Fruit fly (Drosophila melanogaster) whole organism, embryonic: ENCODE data around the gene Etl1.

Experiments used
- ATbp ChIP-seq: fragments of 200-800 bp; sonication (Bioruptor generic); optimal IDR thresholded peaks from 2 replicates; lab custom pipeline; 2017; ENCODE audit warnings: missing biosample characterization, mild to moderate bottlenecking, missing genetic modification characterization, missing genetic modification reagents
- CG10366 ChIP-seq: fragments of 200-800 bp; sonication (Bioruptor generic); IDR thresholded peaks from 2 replicates; pipeline ENCODE4 v1.3.6; 2022; ENCODE audit warnings: missing biosample characterization, missing genetic modification characterization
- CG11456 ChIP-seq: fragments of 200-800 bp; sonication (Bioruptor generic); IDR thresholded peaks from 3 replicates; pipeline ENCODE4 v1.3.6; 2022; ENCODE audit warnings: missing biosample characterization, missing genetic modification characterization
- CG11723 ChIP-seq: fragments of 200-800 bp; sonication (Bioruptor generic); optimal IDR thresholded peaks from 2 replicates; lab custom pipeline; 2017; ENCODE audit warnings: missing biosample characterization, mild to moderate bottlenecking, missing genetic modification characterization
- CG13287 ChIP-seq: fragments of 200-800 bp; sonication (Bioruptor generic); IDR thresholded peaks from 2 replicates; pipeline ENCODE4 v1.3.6; 2022; ENCODE audit warnings: missing biosample characterization, missing genetic modification characterization; ENCODE audit not compliant: partially characterized antibody
- CG14667 ChIP-seq: fragments of 200-800 bp; sonication (Bioruptor generic); IDR thresholded peaks from 2 replicates; pipeline ENCODE4 v1.3.6; 2022; ENCODE audit warnings: missing biosample characterization, missing genetic modification characterization
- CG15011 ChIP-seq: fragments of 200-800 bp; sonication (Bioruptor generic); optimal IDR thresholded peaks from 3 replicates; lab custom pipeline; 2018; ENCODE audit warnings: missing biosample characterization, mild to moderate bottlenecking, missing genetic modification characterization
- CG1529 ChIP-seq: fragments of 200-800 bp; sonication (Bioruptor generic); optimal IDR thresholded peaks from 3 replicates; lab custom pipeline; 2018; ENCODE audit warnings: missing biosample characterization, missing genetic modification characterization
- CG17359 ChIP-seq: fragments of 200-800 bp; sonication (Bioruptor generic); optimal IDR thresholded peaks from 3 replicates; lab custom pipeline; 2018; ENCODE audit warnings: missing biosample characterization, mild to moderate bottlenecking, missing genetic modification characterization, moderate library complexity
- CG18262 ChIP-seq: fragments of 200-800 bp; optimal IDR thresholded peaks from 3 replicates; lab custom pipeline; 2019; ENCODE audit warnings: missing biosample characterization, mild to moderate bottlenecking, missing genetic modification characterization, moderate library complexity
- CG2202 ChIP-seq: fragments of 200-800 bp; sonication (Bioruptor generic); optimal IDR thresholded peaks from 2 replicates; lab custom pipeline; 2018; ENCODE audit warnings: missing biosample characterization, mild to moderate bottlenecking, missing genetic modification characterization
- CG30431 ChIP-seq: fragments of 200-800 bp; sonication (Bioruptor generic); optimal IDR thresholded peaks from 2 replicates; lab custom pipeline; 2017; ENCODE audit warnings: missing biosample characterization, missing genetic modification characterization
- CG5180 ChIP-seq: fragments of 200-800 bp; sonication (Bioruptor generic); optimal IDR thresholded peaks from 3 replicates; lab custom pipeline; 2017; ENCODE audit warnings: missing biosample characterization, missing genetic modification characterization, mild to moderate bottlenecking, moderate library complexity, missing genetic modification reagents
- CG6254 ChIP-seq: fragments of 200-800 bp; sonication (Bioruptor generic); optimal IDR thresholded peaks from 3 replicates; lab custom pipeline; 2017; ENCODE audit warnings: mild to moderate bottlenecking, missing biosample characterization, missing genetic modification reagents, missing genetic modification characterization
- CG6765 ChIP-seq: fragments of 200-800 bp; sonication (Bioruptor generic); optimal IDR thresholded peaks from 3 replicates; lab custom pipeline; 2017; ENCODE audit warnings: missing biosample characterization, mild to moderate bottlenecking, missing genetic modification characterization
- CG6854 ChIP-seq: fragments of 200-800 bp; sonication (Bioruptor generic); optimal IDR thresholded peaks from 3 replicates; lab custom pipeline; 2017; ENCODE audit warnings: missing biosample characterization, mild to moderate bottlenecking, missing genetic modification characterization
- CG7839 ChIP-seq: fragments of 200-800 bp; sonication (Bioruptor generic); optimal IDR thresholded peaks from 3 replicates; lab custom pipeline; 2018; ENCODE audit warnings: missing biosample characterization, mild to moderate bottlenecking, missing genetic modification characterization, moderate library complexity
- CG9437 ChIP-seq: fragments of 200-800 bp; sonication (Bioruptor generic); optimal IDR thresholded peaks from 2 replicates; lab custom pipeline; 2018; ENCODE audit warnings: missing biosample characterization, mild to moderate bottlenecking, missing genetic modification characterization
- CHES-1-like ChIP-seq: fragments of 200-800 bp; sonication (Bioruptor generic); optimal IDR thresholded peaks from 2 replicates; lab custom pipeline; 2016; ENCODE audit warnings: missing biosample characterization, missing genetic modification characterization
- Dad ChIP-seq: fragments of 200-800 bp; sonication (Bioruptor generic); optimal IDR thresholded peaks from 3 replicates; lab custom pipeline; 2016; ENCODE audit warnings: missing biosample characterization, missing genetic modification characterization
- Dp ChIP-seq: fragments of 200-800 bp; sonication (Bioruptor generic); optimal IDR thresholded peaks from 2 replicates; lab custom pipeline; 2018; ENCODE audit warnings: missing biosample characterization, mild to moderate bottlenecking, missing genetic modification characterization, moderate library complexity
- Drgx ChIP-seq: fragments of 200-800 bp; sonication (Bioruptor generic); IDR thresholded peaks from 2 replicates; pipeline ENCODE4 v1.3.6; 2022; ENCODE audit warnings: missing biosample characterization, missing genetic modification characterization
- Elba2 ChIP-seq: fragments of 200-800 bp; sonication (Bioruptor generic); optimal IDR thresholded peaks from 3 replicates; lab custom pipeline; 2016; ENCODE audit warnings: missing biosample characterization, missing genetic modification characterization
- Gug ChIP-seq: fragments of 200-800 bp; sonication (Bioruptor generic); IDR thresholded peaks from 4 replicates; pipeline ENCODE4 v1.3.6; 2022; ENCODE audit warnings: missing biosample characterization, missing genetic modification characterization
- Kr ChIP-seq: fragments of 200-800 bp; sonication (Bioruptor generic); optimal IDR thresholded peaks from 2 replicates; lab custom pipeline; 2017; ENCODE audit warnings: missing biosample characterization, mild to moderate bottlenecking, missing genetic modification characterization
- MESR4 ChIP-seq: fragments of 200-800 bp; sonication (Bioruptor generic); optimal IDR thresholded peaks from 2 replicates; lab custom pipeline; 2018; ENCODE audit warnings: missing biosample characterization, mild to moderate bottlenecking, missing genetic modification characterization, moderate library complexity
- Max ChIP-seq: fragments of 200-800 bp; sonication (Bioruptor generic); optimal IDR thresholded peaks from 2 replicates; lab custom pipeline; 2016; ENCODE audit warnings: missing biosample characterization, mild to moderate bottlenecking, missing genetic modification characterization
- Opbp ChIP-seq: fragments of 200-800 bp; sonication (Bioruptor generic); IDR thresholded peaks from 3 replicates; pipeline ENCODE4 v1.3.6; 2022; ENCODE audit warnings: missing biosample characterization, missing genetic modification characterization; ENCODE audit not compliant: partially characterized antibody
- Rx ChIP-seq: fragments of 200-800 bp; sonication (Bioruptor generic); IDR thresholded peaks from 2 replicates; pipeline ENCODE4 v1.3.6; 2022; ENCODE audit warnings: missing biosample characterization, missing genetic modification characterization
- abd-A ChIP-seq: fragments of 200-800 bp; sonication (Bioruptor generic); optimal IDR thresholded peaks from 3 replicates; lab custom pipeline; 2019; ENCODE audit warnings: missing biosample characterization, mild to moderate bottlenecking, missing genetic modification characterization, moderate library complexity
- ara ChIP-seq: fragments of 200-800 bp; sonication (Bioruptor generic); IDR thresholded peaks from 2 replicates; pipeline ENCODE4 v1.3.6; 2022; ENCODE audit warnings: missing biosample characterization, missing genetic modification characterization
- bigmax ChIP-seq: fragments of 200-800 bp; sonication (Bioruptor generic); optimal IDR thresholded peaks from 2 replicates; lab custom pipeline; 2018; ENCODE audit warnings: missing biosample characterization, mild to moderate bottlenecking, missing genetic modification characterization
- btn ChIP-seq: fragments of 200-800 bp; sonication (Bioruptor generic); optimal IDR thresholded peaks from 2 replicates; lab custom pipeline; 2016; ENCODE audit warnings: missing biosample characterization, missing genetic modification characterization
- caup ChIP-seq: fragments of 200-800 bp; sonication (Bioruptor generic); optimal IDR thresholded peaks from 3 replicates; lab custom pipeline; 2017; ENCODE audit warnings: missing biosample characterization, mild to moderate bottlenecking, missing genetic modification characterization, moderate library complexity; ENCODE audit not compliant: severe bottlenecking
- crp ChIP-seq, 2 experiments: fragments of 200-800 bp; sonication (Bioruptor generic); optimal IDR thresholded peaks; 2 replicates in 1 of 2; 3 replicates in 1 of 2; lab custom pipeline; 2017; ENCODE audit warnings: missing biosample characterization in 2 of 2, missing genetic modification characterization in 2 of 2, mild to moderate bottlenecking in 1 of 2, moderate library complexity in 1 of 2
- dm ChIP-seq: fragments of 200-800 bp; sonication (Bioruptor generic); optimal IDR thresholded peaks from 3 replicates; lab custom pipeline; 2016; ENCODE audit warnings: missing biosample characterization, missing genetic modification characterization
- gcm2 ChIP-seq: fragments of 200-800 bp; sonication (Bioruptor generic); optimal IDR thresholded peaks from 2 replicates; lab custom pipeline; 2016; ENCODE audit warnings: missing biosample characterization, missing genetic modification characterization
- her ChIP-seq: fragments of 200-800 bp; sonication (Bioruptor generic); optimal IDR thresholded peaks from 2 replicates; lab custom pipeline; 2016; ENCODE audit warnings: missing biosample characterization, missing genetic modification characterization
- lilli ChIP-seq: fragments of 200-800 bp; sonication (Bioruptor generic); optimal IDR thresholded peaks from 3 replicates; lab custom pipeline; 2016; ENCODE audit warnings: missing biosample characterization, missing genetic modification characterization
- lov ChIP-seq, 2 experiments: fragments of 200-800 bp in 1 of 2; fragments of >200 bp in 1 of 2; sonication (Bioruptor generic) in 1 of 2; IDR thresholded peaks in 1 of 2; optimal IDR thresholded peaks in 1 of 2; 2 replicates in 1 of 2; 3 replicates in 1 of 2; pipeline versions ENCODE4 v1.3.6 to Lab custom; 2017 to 2022; ENCODE audit warnings: missing biosample characterization in 1 of 2, missing genetic modification characterization in 1 of 2
- luna ChIP-seq: fragments of 200-800 bp; sonication (Bioruptor generic); optimal IDR thresholded peaks from 2 replicates; lab custom pipeline; 2016; ENCODE audit warnings: missing biosample characterization, missing genetic modification characterization
- seq ChIP-seq: fragments of 200-800 bp; sonication (Bioruptor generic); IDR thresholded peaks from 2 replicates; pipeline ENCODE4 v1.3.6; 2022; ENCODE audit warnings: missing biosample characterization, missing genetic modification characterization
- slbo ChIP-seq: fragments of 200-800 bp; sonication (Bioruptor generic); IDR thresholded peaks from 2 replicates; pipeline ENCODE4 v1.3.6; 2022; ENCODE audit warnings: missing biosample characterization, missing genetic modification characterization
- sna ChIP-seq: fragments of 200-800 bp; sonication (Bioruptor generic); IDR thresholded peaks from 2 replicates; pipeline ENCODE4 v1.3.6; 2022; ENCODE audit warnings: missing biosample characterization, missing genetic modification characterization; ENCODE audit not compliant: partially characterized antibody
- sqz ChIP-seq: fragments of 200-800 bp; sonication (Bioruptor generic); optimal IDR thresholded peaks from 3 replicates; lab custom pipeline; 2018; ENCODE audit warnings: missing biosample characterization, mild to moderate bottlenecking, missing genetic modification characterization
- vnd ChIP-seq: fragments of 200-800 bp; sonication (Bioruptor generic); IDR thresholded peaks from 3 replicates; pipeline ENCODE4 v1.3.6; 2022; ENCODE audit warnings: missing biosample characterization, missing genetic modification characterization; ENCODE audit not compliant: partially characterized antibody

Etl1 gene

dm6 chr2L:9943521-9943920, 31.1 kb upstream of the Etl1 start (continued):
- peak; percentile 14 for TF ChIP-seq CG7839 (tag; lab: Kevin White, UChicago)
- TF ChIP-seq CG2202 (tag; lab: Kevin White, UChicago), result no peak
- TF ChIP-seq lilli (GFP tag; lab: Kevin White, UChicago), result peak; percentile 24

dm6 chr2L:9938631-9939256, 26.3 kb upstream of the Etl1 start, which contains the start of the genes Datp and CG4619:
Gene Datp, minus strand, starts transcription at chr2L:9938790.
Gene CG4619, plus strand, starts transcription at chr2L:9938863.
- no peak for TF ChIP-seq CG6765 (GFP tag; lab: Kevin White, UChicago)
- no peak; the same call in 3 of the 4 replicates for TF ChIP-seq Gug
- TF ChIP-seq CG11456 (GFP tag; lab: Robert Waterston, UW), result peak; percentile 74
- TF ChIP-seq Dad (GFP tag; lab: Kevin White, UChicago), result peak; percentile 50
- peak; percentile 93 for TF ChIP-seq CG9437 (GFP tag; lab: Kevin White, UChicago)
- TF ChIP-seq CG1529 (GFP tag; lab: Kevin White, UChicago), result no peak
- peak; percentile 26; the same call in 1 of the 2 replicates for TF ChIP-seq CG13287 (GFP tag; lab: Robert Waterston, UW)
- TF ChIP-seq btn (GFP tag; lab: Kevin White, UChicago), result no peak
- peak; percentile 71 for TF ChIP-seq slbo (GFP tag; lab: Robert Waterston, UW)
- peak in 1 of 2 experiments; percentile 87 for TF ChIP-seq crp (GFP tag; optimal IDR thresholded peaks at IDR 0.05; lab: Kevin White, UChicago)
- TF ChIP-seq Dp (GFP tag; lab: Kevin White, UChicago), result peak; percentile 17
- TF ChIP-seq dm (GFP tag; lab: Kevin White, UChicago), result peak; percentile 89
- no peak; the same call in 1 of the 2 replicates for TF ChIP-seq sna
- no peak for TF ChIP-seq CG17359
- TF ChIP-seq Kr (GFP tag; lab: Kevin White, UChicago), result no peak
- no peak for TF ChIP-seq luna (GFP tag; lab: Kevin White, UChicago)
- TF ChIP-seq Elba2 (GFP tag; lab: Kevin White, UChicago), result peak; percentile 61
- no peak for TF ChIP-seq seq (GFP tag; lab: Robert Waterston, UW)
- TF ChIP-seq CG6254 (GFP tag; lab: Kevin White, UChicago), result no peak
- peak; percentile 29 for TF ChIP-seq CHES-1-like (GFP tag; lab: Kevin White, UChicago)
- TF ChIP-seq Max (GFP tag; lab: Kevin White, UChicago), result peak; percentile 46
- no peak for TF ChIP-seq lov (optimal IDR thresholded peaks at IDR 0.05; lab: Kevin White, UChicago)
- peak; percentile 72; the same call in 1 of the 3 replicates for TF ChIP-seq lov (GFP tag; IDR thresholded peaks at IDR 0.05; lab: Robert Waterston, UW)
- TF ChIP-seq CG18262 (tag; lab: Kevin White, UChicago), result no peak
- TF ChIP-seq CG6854 (GFP tag; lab: Kevin White, UChicago), result no peak
- no peak for TF ChIP-seq ara (GFP tag; lab: Robert Waterston, UW)
- TF ChIP-seq CG7839 (tag; lab: Kevin White, UChicago), result no peak
- TF ChIP-seq MESR4 (GFP tag; lab: Kevin White, UChicago), result peak; percentile 68
- TF ChIP-seq gcm2 (GFP tag; lab: Kevin White, UChicago), result no peak
- no peak for TF ChIP-seq Rx (GFP tag; lab: Robert Waterston, UW)
- no peak for TF ChIP-seq CG11723 (GFP tag; lab: Kevin White, UChicago)
- TF ChIP-seq abd-A (tag; lab: Kevin White, UChicago), result no peak
- peak; percentile 54 for TF ChIP-seq caup
- no peak for TF ChIP-seq vnd (GFP tag; lab: Robert Waterston, UW)
- TF ChIP-seq CG10366, result no peak
- TF ChIP-seq Opbp (GFP tag; lab: Robert Waterston, UW), result no peak
- TF ChIP-seq sqz, result no peak
- peak; percentile 54 for TF ChIP-seq her (GFP tag; lab: Kevin White, UChicago)
- TF ChIP-seq CG14667, result no peak
- no peak for TF ChIP-seq bigmax (GFP tag; lab: Kevin White, UChicago)
- TF ChIP-seq ATbp (GFP tag; lab: Kevin White, UChicago), result no peak
- TF ChIP-seq CG30431 (GFP tag; lab: Kevin White, UChicago), result no peak
- TF ChIP-seq CG5180 (GFP tag; lab: Kevin White, UChicago), result no peak
- peak; percentile 36; the same call in 1 of the 2 replicates for TF ChIP-seq Drgx
- TF ChIP-seq CG15011 (GFP tag; lab: Kevin White, UChicago), result no peak
